Fruit fly (Drosophila melanogaster): ENCODE results near the gene OXA1L.

Gene OXA1L

dm6 chr3L:10852347-10853130 lies 33.7 kb downstream of the OXA1L start (continued):
- TF ChIP-seq E2f2 (GFP tag; IDR thresholded peaks at IDR 0.05) (no peak; the same call in 1 of the 2 replicates), CG1792 (GFP tag; optimal IDR thresholded peaks at IDR 0.05) (no peak), CG12769 (tag; optimal IDR thresholded peaks at IDR 0.05) (peak; percentile 63), ken (GFP tag; IDR thresholded peaks at IDR 0.05) (no peak), CG7745 (tag; optimal IDR thresholded peaks at IDR 0.05) (no peak), Poxn (GFP tag; IDR thresholded peaks at IDR 0.05) (no peak), CG9876 (GFP tag; optimal IDR thresholded peaks at IDR 0.05) (no peak), Hmr (GFP tag; optimal IDR thresholded peaks at IDR 0.05) (peak; percentile 14), Optix (GFP tag; IDR thresholded peaks at IDR 0.05) (no peak), CG2202 (tag; optimal IDR thresholded peaks at IDR 0.05) (no peak), TFAM (GFP tag; optimal IDR thresholded peaks at IDR 0.05) (no peak), Side (GFP tag; optimal IDR thresholded peaks at IDR 0.05) (no peak), CG30020 (tag; optimal IDR thresholded peaks at IDR 0.05) (no peak), Myb (GFP tag; optimal IDR thresholded peaks at IDR 0.05) (no peak), CG12299 (tag; optimal IDR thresholded peaks at IDR 0.05) (no peak), pb (GFP tag; optimal IDR thresholded peaks at IDR 0.05) (no peak), grn (GFP tag; optimal IDR thresholded peaks at IDR 0.05) (peak; percentile 20), CG10959 (GFP tag; IDR thresholded peaks at IDR 0.05) (no peak), Hr3 (GFP tag; optimal IDR thresholded peaks at IDR 0.05) (no peak), MBD-R2 (GFP tag; IDR thresholded peaks at IDR 0.05) (no peak; the same call in 1 of the 2 replicates), CG15601 (tag; optimal IDR thresholded peaks at IDR 0.05) (no peak), lbe (GFP tag; optimal IDR thresholded peaks at IDR 0.05) (peak; percentile 83), hth (optimal IDR thresholded peaks at IDR 0.05) (no peak), CG17829 (tag; optimal IDR thresholded peaks at IDR 0.05) (no peak), tio (GFP tag; optimal IDR thresholded peaks at IDR 0.05) (no peak), Ravus (GFP tag; IDR thresholded peaks at IDR 0.05) (no peak), CG11398 (GFP tag; optimal IDR thresholded peaks at IDR 0.05) (no peak), BEAF-32 (GFP tag; optimal IDR thresholded peaks at IDR 0.05) (no peak), CG12744 (GFP tag; optimal IDR thresholded peaks at IDR 0.05) (no peak), tx (GFP tag; optimal IDR thresholded peaks at IDR 0.05) (no peak), CG8478 (optimal IDR thresholded peaks at IDR 0.05) (no peak), Eip74EF (GFP tag; optimal IDR thresholded peaks at IDR 0.05) (no peak), otp (GFP tag; IDR thresholded peaks at IDR 0.05) (no peak), odd (GFP tag; optimal IDR thresholded peaks at IDR 0.05) (no peak), CG4328 (GFP tag; optimal IDR thresholded peaks at IDR 0.05) (no peak), Sox100B (GFP tag; optimal IDR thresholded peaks at IDR 0.05) (no peak), stwl (tag; optimal IDR thresholded peaks at IDR 0.05) (no peak), onecut (GFP tag; IDR thresholded peaks at IDR 0.05) (peak; percentile 12; the same call in 1 of the 2 replicates), E2f1 (GFP tag; IDR thresholded peaks at IDR 0.05) (no peak), CG11247 (GFP tag; IDR thresholded peaks at IDR 0.05) (no peak), ro (GFP tag; IDR thresholded peaks at IDR 0.05) (no peak), Atf-2 (GFP tag; optimal IDR thresholded peaks at IDR 0.05) (no peak), CG17612 (GFP tag; IDR thresholded peaks at IDR 0.05) (no peak), CG5953 (GFP tag; IDR thresholded peaks at IDR 0.05) (no peak), CG31224 (GFP tag; IDR thresholded peaks at IDR 0.05) (no peak), CG30403 (GFP tag; optimal IDR thresholded peaks at IDR 0.05) (peak; percentile 18), Dad (GFP tag; optimal IDR thresholded peaks at IDR 0.05) (no peak), tll (GFP tag; optimal IDR thresholded peaks at IDR 0.05) (no peak), dpn (GFP tag; optimal IDR thresholded peaks at IDR 0.05) (no peak), CG11085 (GFP tag; IDR thresholded peaks at IDR 0.05) (no peak), vnd (GFP tag; IDR thresholded peaks at IDR 0.05; ENCODE audit: partially characterized antibody) (no peak)
